Worm (Caenorhabditis elegans): Measurements from ENCODE around the gene mpst-1.
A peak's percentile ranks its signal among the peaks of the same experiment; 100 is the strongest.

Gene mpst-1

DNA sequence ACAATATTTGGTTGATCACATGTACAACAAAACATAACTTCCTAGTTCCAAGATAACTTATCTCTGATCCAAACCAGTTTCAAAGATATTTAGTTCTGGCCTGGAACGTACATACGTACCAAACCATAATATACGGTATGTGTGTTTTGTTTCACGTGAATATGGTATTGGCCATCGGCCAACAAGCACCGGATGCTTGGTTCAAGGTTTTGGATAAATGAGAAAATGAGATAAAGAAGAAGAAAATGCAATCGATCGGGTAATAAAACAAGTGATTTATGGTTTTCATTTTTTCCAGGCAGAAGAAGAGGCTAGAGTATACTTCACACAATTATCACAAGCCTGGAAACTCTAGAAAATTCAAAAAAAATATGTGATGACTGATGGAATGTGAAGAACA is 31.5 kb downstream of the mpst-1 start:
- TF ChIP-seq dao-5 (tag; optimal IDR thresholded peaks at IDR 0.05) (no peak), him-1 (tag; optimal IDR thresholded peaks at IDR 0.05) (no peak), W03F9.2 (tag; optimal IDR thresholded peaks at IDR 0.05) (no peak)

DNA sequence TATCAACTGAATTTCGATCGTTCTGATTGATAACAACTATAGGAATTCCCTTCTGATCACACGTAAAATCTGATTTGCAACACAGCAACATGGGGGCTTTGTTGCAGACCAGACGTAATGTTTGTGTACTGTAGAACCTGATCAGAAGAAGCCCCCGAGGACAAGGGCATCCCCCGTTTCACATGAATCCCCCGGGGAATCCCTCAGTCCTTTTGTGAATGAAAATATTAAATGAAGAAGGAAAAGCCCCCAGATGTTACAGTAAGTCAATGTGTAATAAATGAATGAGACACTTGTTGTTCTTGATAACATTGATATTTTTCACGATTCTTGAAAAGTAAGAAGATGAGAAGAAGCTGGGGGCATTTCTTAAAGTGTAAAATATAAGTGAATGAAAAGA is 32.7 kb downstream of the mpst-1 start:
- TF ChIP-seq dao-5 (tag; optimal IDR thresholded peaks at IDR 0.05) (no peak), him-1 (tag; optimal IDR thresholded peaks at IDR 0.05) (no peak), W03F9.2 (tag; optimal IDR thresholded peaks at IDR 0.05) (no peak)

DNA sequence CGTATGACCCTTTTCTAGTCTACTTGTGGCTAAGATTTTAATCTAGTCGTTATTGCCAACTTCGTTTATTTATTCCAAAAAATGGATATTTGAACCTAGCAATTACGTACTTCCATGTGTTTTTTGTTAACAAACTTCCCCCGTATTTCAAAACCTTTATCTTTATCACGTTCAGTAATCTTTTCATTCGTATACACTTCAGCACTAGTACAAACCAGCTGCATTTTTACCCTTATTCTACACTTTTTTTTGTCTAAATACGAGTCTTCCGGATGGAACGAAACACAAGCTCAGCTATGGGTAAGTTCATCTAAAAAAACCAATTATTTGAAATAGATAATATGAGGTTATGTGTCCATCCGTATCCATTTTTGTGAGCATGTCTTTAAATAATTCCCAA is 37.4 kb downstream of the mpst-1 start, which contains the start of gene D2023.1:
Gene D2023.1 (plus strand): TSS at position 77 of the 400 bp plus-strand sequence.
- TF ChIP-seq dao-5 (tag; optimal IDR thresholded peaks at IDR 0.05) (no peak), W03F9.2 (tag; optimal IDR thresholded peaks at IDR 0.05) (no peak)

DNA sequence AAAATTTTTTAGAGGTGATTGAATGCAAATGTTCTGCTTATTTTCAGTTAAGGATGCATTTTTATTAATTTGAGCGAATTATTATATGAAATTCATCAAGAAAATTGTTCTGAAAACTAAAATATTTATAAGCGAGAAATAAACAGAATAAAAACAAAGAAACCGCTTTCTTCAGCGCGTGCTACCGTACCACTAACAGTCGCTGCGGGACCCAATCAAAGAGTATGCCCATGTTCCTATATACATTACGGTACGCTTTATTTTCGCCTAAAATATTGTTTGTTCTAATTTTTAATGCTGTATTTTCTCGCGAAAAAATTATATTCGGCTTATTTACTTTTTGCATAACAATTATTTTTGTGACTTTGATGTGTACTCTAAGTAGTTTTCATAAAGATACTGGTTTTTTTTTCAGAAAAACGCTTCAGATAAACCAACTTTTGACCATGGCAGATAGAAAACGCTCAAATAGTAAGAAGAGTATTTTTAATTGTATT is 39.1 kb downstream of the mpst-1 start, which contains the start of gene F55A11.8:
Gene F55A11.8 (plus strand): TSS at position 447 of the 497 bp plus-strand sequence.
- TF ChIP-seq dao-5 (tag; optimal IDR thresholded peaks at IDR 0.05) (no peak), him-1 (tag; optimal IDR thresholded peaks at IDR 0.05) (no peak), W03F9.2 (tag; optimal IDR thresholded peaks at IDR 0.05) (peak; percentile 31)

DNA sequence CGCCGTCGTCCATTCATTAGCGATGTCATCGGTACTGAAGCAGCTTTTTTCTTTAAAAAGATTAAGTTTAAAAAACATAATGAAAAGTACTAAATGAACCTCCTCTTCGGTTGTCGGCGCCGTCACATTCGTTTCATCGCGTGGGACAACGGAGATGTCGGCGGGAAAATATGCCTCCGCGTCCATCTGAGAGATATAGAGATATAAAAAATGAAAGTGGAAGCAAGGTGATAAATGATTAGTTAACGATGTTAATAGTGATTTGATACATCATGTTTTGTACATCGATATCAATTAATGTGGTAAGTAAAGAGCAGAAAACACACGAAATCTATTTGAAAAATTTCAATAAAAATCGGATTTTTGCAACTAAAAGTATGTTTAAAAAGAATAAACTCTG is 39.6 kb downstream of the mpst-1 start, which contains the start of gene F55A11.7:
Gene F55A11.7 (minus strand): TSS at position 186 of the 400 bp plus-strand sequence.
- TF ChIP-seq dao-5 (tag; optimal IDR thresholded peaks at IDR 0.05) (no peak), him-1 (tag; optimal IDR thresholded peaks at IDR 0.05) (no peak), W03F9.2 (tag; optimal IDR thresholded peaks at IDR 0.05) (no peak)

DNA sequence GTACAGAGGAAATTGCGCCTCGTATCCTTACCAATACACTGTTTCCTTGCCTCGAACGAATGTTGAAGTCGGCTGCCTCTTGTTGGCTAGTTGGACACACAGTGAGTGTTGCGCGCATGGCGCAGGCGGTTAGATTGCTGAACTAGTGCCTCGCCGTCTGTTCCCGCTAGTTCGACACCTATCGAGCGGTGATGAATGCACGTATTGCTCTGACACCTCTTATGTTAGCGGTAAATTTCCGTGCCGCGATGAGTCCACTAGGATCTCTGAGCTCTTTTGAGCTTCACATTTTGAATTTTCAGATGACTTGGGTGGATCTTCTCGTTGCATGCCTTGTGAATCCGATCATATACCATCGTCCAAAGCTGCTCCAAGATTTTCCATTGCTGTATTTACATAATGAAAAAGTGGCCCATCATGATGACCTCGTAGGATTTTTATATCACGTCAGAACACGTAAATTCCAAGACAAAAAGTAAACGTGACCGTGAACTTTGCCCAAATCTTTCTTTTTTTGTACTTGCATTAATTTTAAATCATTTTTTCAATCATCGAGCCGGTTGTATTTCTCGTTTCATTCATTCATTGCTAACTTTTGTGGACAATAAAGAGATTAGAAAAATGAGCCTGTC is 43.9 kb downstream of the mpst-1 start, which contains the start of gene F55A11.11:
Gene F55A11.11 (plus strand): TSS at position 341 of the 632 bp plus-strand sequence.
- TF ChIP-seq him-1 (tag; optimal IDR thresholded peaks at IDR 0.05) (peak; percentile 72), W03F9.2 (tag; optimal IDR thresholded peaks at IDR 0.05) (peak; percentile 78), dao-5 (tag; optimal IDR thresholded peaks at IDR 0.05) (peak; percentile 82)

DNA sequence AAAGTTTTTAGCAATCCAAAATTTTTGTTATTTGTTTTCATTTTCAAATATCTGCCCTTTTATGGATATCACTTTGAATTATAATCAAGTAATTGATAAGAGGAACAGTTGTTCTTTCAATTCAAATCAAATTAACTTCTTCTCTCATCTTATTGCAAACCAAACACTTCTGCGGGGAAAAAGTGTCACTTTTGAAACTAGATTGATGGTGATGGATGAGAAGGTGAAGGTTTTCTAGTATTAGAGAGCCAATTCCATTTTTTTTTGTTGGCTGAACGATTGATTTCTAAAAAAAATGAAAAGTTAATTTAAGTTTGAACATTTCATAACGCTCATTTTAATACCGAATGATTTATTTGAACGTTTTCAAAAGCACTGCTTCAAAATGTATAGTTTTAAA is 47.1 kb downstream of the mpst-1 start:
- TF ChIP-seq him-1 (tag; optimal IDR thresholded peaks at IDR 0.05) (no peak), W03F9.2 (tag; optimal IDR thresholded peaks at IDR 0.05) (no peak), dao-5 (tag; optimal IDR thresholded peaks at IDR 0.05) (no peak)

DNA sequence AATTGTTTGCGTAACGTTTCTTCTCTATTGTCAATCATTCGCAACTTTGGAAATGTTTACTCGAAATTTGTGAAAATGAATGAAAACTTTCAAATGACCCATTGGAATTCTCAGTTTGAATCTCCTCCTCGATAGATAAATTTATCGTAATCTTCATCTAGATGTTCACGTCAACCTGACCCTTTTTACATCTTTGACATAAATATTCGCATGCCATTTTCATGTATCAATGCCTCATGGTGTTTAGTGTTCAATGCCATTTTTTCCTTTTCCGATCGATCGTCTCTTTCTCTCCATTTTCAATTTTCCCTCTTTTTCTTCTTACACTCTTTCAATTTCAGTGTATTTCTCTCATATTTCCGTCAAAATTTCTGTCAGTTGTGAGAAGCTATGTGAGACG is 47.6 kb downstream of the mpst-1 start:
- TF ChIP-seq him-1 (tag; optimal IDR thresholded peaks at IDR 0.05) (no peak), W03F9.2 (tag; optimal IDR thresholded peaks at IDR 0.05) (no peak), dao-5 (tag; optimal IDR thresholded peaks at IDR 0.05) (no peak)

DNA sequence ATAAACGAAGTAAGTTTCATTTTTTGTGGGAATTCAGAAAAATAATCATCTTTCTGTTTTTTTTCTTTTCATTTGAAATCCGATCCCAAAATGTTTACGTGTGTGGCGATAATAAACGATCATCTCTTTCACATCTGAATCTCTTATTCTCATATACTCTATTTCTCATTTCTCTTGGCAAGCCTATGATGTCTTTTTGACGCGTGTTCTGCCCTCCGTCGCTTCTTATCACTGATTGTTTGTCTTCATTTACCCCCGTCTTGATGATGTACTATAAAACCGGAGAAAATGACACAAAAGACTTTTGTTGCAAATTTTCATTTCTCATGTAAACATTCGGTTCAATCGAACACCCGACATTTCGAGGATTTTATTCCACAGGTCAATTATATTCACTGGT is 49.0 kb downstream of the mpst-1 start:
- no peak for TF ChIP-seq W03F9.2 (tag; optimal IDR thresholded peaks at IDR 0.05)
- no peak for TF ChIP-seq dao-5 (tag; optimal IDR thresholded peaks at IDR 0.05)
- TF ChIP-seq him-1 (tag; optimal IDR thresholded peaks at IDR 0.05) = no peak

DNA sequence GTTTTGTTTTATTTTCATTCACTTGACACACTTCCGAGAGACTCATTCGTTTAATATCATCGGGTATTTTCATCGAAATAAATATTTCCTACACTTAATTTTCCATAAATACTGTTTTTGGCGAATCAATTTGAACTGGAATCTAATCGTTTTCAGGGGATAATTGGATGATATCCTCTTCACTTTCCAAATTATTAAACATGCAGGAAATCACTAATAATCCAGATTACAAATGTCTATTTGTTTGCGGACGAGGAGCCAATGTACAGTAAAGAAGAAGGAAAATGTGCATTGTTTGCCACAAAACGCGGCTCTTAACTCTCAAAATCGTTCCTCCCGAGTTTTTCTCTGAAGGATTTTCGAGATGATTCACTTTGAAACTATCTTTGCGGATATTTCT is 50.3 kb downstream of the mpst-1 start, which contains the start of gene F55A11.6:
Gene F55A11.6 (plus strand): TSS at position 301 of the 400 bp plus-strand sequence.
- TF ChIP-seq dao-5 (tag; optimal IDR thresholded peaks at IDR 0.05) (no peak), him-1 (tag; optimal IDR thresholded peaks at IDR 0.05) (no peak), W03F9.2 (tag; optimal IDR thresholded peaks at IDR 0.05) (no peak)

Data from whole organism, L4/young adult.